Fruit fly (Drosophila melanogaster): Measurements from ENCODE around the gene CG34177.

CG34177 gene

dm6 chr2L:4385387-4386279, 48.1 kb upstream of the CG34177 start, which contains the start of gene Vps53 (continued):
- TF ChIP-seq Bteb2 (GFP tag; optimal IDR thresholded peaks at IDR 0.05) (no peak), CG12104 (GFP tag; optimal IDR thresholded peaks at IDR 0.05) (no peak), lbe (GFP tag; optimal IDR thresholded peaks at IDR 0.05) (no peak), CG7745 (tag; optimal IDR thresholded peaks at IDR 0.05) (no peak), CG13287 (GFP tag; IDR thresholded peaks at IDR 0.05; ENCODE audit: partially characterized antibody) (peak; percentile 61), CG14667 (GFP tag; IDR thresholded peaks at IDR 0.05) (no peak), CG34224 (GFP tag; IDR thresholded peaks at IDR 0.05; ENCODE audit: partially characterized antibody) (0 out of 3 replicates have a peak, but pooled peaks have one; percentile 28), ken (GFP tag; IDR thresholded peaks at IDR 0.05) (no peak)

- TF ChIP-seq pzg (GFP tag; optimal IDR thresholded peaks at IDR 0.05) (peak; percentile 72), BEAF-32 (GFP tag; optimal IDR thresholded peaks at IDR 0.05) (peak; percentile 67), Dll (GFP tag; IDR thresholded peaks at IDR 0.05; ENCODE audit: partially characterized antibody) (peak; percentile 58; the same call in 2 of the 4 replicates), CG3838 (GFP tag; optimal IDR thresholded peaks at IDR 0.05) (no peak), CG4617 (GFP tag; optimal IDR thresholded peaks at IDR 0.05; ENCODE audit: borderline replicate concordance) (peak; percentile 27), CG14667 (GFP tag; IDR thresholded peaks at IDR 0.05) (no peak), CG4282 (GFP tag; optimal IDR thresholded peaks at IDR 0.05) (peak; percentile 19), CG6791 (GFP tag; IDR thresholded peaks at IDR 0.05; ENCODE audit: partially characterized antibody) (peak; percentile 76), Sry-δ (GFP tag; optimal IDR thresholded peaks at IDR 0.05) (peak; percentile 90), Med (GFP tag) (peak; percentile 80), stwl (tag; optimal IDR thresholded peaks at IDR 0.05) (peak; percentile 57), zen2 (GFP tag; IDR thresholded peaks at IDR 0.05; ENCODE audit: partially characterized antibody) (peak; percentile 9; the same call in 1 of the 3 replicates), nmo (GFP tag; optimal IDR thresholded peaks at IDR 0.05) (peak; percentile 13), Antp (GFP tag; optimal IDR thresholded peaks at IDR 0.05) (peak; percentile 24), Ets97D (GFP tag; optimal IDR thresholded peaks at IDR 0.05) (peak; percentile 71), Pdp1 (GFP tag; optimal IDR thresholded peaks at IDR 0.05) (peak in 1 of 2 experiments; percentile 37), chinmo (GFP tag; IDR thresholded peaks at IDR 0.05; ENCODE audit: partially characterized antibody) (peak; percentile 75; the same call in 1 of the 4 replicates), CG34224 (GFP tag; IDR thresholded peaks at IDR 0.05; ENCODE audit: partially characterized antibody) (peak; percentile 65; the same call in 2 of the 3 replicates), Dp (GFP tag; optimal IDR thresholded peaks at IDR 0.05) (peak; percentile 60), CG34422 (GFP tag; IDR thresholded peaks at IDR 0.05) (0 out of 3 replicates have a peak, but pooled peaks have one; percentile 0), CG2116 (GFP tag; optimal IDR thresholded peaks at IDR 0.05) (peak; percentile 73), CG9797 (GFP tag; optimal IDR thresholded peaks at IDR 0.05) (peak; percentile 69), Myb (GFP tag; optimal IDR thresholded peaks at IDR 0.05) (peak; percentile 99), E2f1 (GFP tag; IDR thresholded peaks at IDR 0.05) (no peak; the same call in 1 of the 2 replicates), Sox100B (GFP tag; optimal IDR thresholded peaks at IDR 0.05) (no peak), CG13287 (GFP tag; IDR thresholded peaks at IDR 0.05; ENCODE audit: partially characterized antibody) (peak; percentile 73), CG15514 (GFP tag; optimal IDR thresholded peaks at IDR 0.05) (peak; percentile 30), CG16813 (GFP tag; IDR thresholded peaks at IDR 0.05; ENCODE audit: partially characterized antibody) (peak; percentile 60; the same call in 2 of the 3 replicates), CG6689 (GFP tag; IDR thresholded peaks at IDR 0.05) (0 out of 2 replicates have a peak, but pooled peaks have one; percentile 9), Doc3 (GFP tag; IDR thresholded peaks at IDR 0.05; ENCODE audit: partially characterized antibody) (peak; percentile 49; the same call in 1 of the 3 replicates), CG14710 (tag; optimal IDR thresholded peaks at IDR 0.05) (peak; percentile 26), knrl (GFP tag; IDR thresholded peaks at IDR 0.05; ENCODE audit: partially characterized antibody) (peak; percentile 64), HLH4C (GFP tag; IDR thresholded peaks at IDR 0.05; ENCODE audit: partially characterized antibody) (peak; percentile 71), twi (tag; optimal IDR thresholded peaks at IDR 0.05) (no peak), lov (optimal IDR thresholded peaks at IDR 0.05) (no peak), lov (GFP tag; IDR thresholded peaks at IDR 0.05) (0 out of 3 replicates have a peak, but pooled peaks have one; percentile 24), Xbp1 (GFP tag; optimal IDR thresholded peaks at IDR 0.05) (peak; percentile 37), toy (GFP tag; IDR thresholded peaks at IDR 0.05) (no peak)
These were observed 46.7 kb upstream of the CG34177 start, which contains the start of gene Psf2 for dm6 chr2L:4386926-4387550. Psf2 (minus strand) TSS chr2L:4387356.

All from whole organism, embryonic.